Worm (Caenorhabditis elegans) whole organism, L3 larva: ENCODE results near the gene C04B4.1.

Experiments
- R02D3.7 ChIP-seq: fragments of 150-350 bp; optimal IDR thresholded peaks from 2 replicates; lab custom pipeline; 2014; ENCODE audit warnings: missing biosample characterization, missing genetic modification characterization
- ZK546.5 ChIP-seq: sonication (generic microtip); optimal IDR thresholded peaks from 2 replicates; lab custom pipeline; 2017; ENCODE audit warnings: missing biosample characterization, missing genetic modification characterization
- ama-1 ChIP-seq: fragments of 150-350 bp; optimal IDR thresholded peaks from 2 replicates; lab custom pipeline; 2018
- ceh-82 ChIP-seq: fragments of 150-350 bp; optimal IDR thresholded peaks from 2 replicates; lab custom pipeline; 2014; ENCODE audit warnings: missing biosample characterization, missing genetic modification characterization
- ceh-9 ChIP-seq: sonication (generic microtip); optimal IDR thresholded peaks from 2 replicates; lab custom pipeline; 2018; ENCODE audit warnings: missing biosample characterization, missing genetic modification characterization
- daf-12 ChIP-seq: fragments of 150-350 bp; optimal IDR thresholded peaks from 2 replicates; lab custom pipeline; 2014; ENCODE audit warnings: missing biosample characterization, missing genetic modification reagents, missing genetic modification characterization
- egl-27 ChIP-seq: sonication (generic microtip); optimal IDR thresholded peaks from 4 replicates; lab custom pipeline; 2017; ENCODE audit warnings: missing biosample characterization, missing genetic modification reagents, missing genetic modification characterization
- egl-5 ChIP-seq: fragments of 150-350 bp; optimal IDR thresholded peaks from 2 replicates; lab custom pipeline; 2017; ENCODE audit warnings: missing biosample characterization, missing genetic modification reagents, missing genetic modification characterization, inconsistent platforms
- elt-1 ChIP-seq: fragments of 150-350 bp; optimal IDR thresholded peaks from 2 replicates; lab custom pipeline; 2014; ENCODE audit warnings: missing biosample characterization, missing genetic modification characterization
- elt-2 ChIP-seq: sonication (generic microtip); optimal IDR thresholded peaks from 2 replicates; lab custom pipeline; 2016; ENCODE audit warnings: missing genetic modification reagents, mild to moderate bottlenecking, missing genetic modification characterization, missing compliant biosample characterization
- elt-3 ChIP-seq, 3 experiments: fragments of 150-350 bp in 1 of 3; sonication (generic microtip) in 2 of 3; optimal IDR thresholded peaks; 2 replicates in 2 of 3; 4 replicates in 1 of 3; lab custom pipeline; 2014 to 2017; ENCODE audit warnings: missing biosample characterization in 3 of 3, missing genetic modification characterization in 3 of 3
- fkh-10 ChIP-seq: sonication (generic microtip); optimal IDR thresholded peaks from 2 replicates; lab custom pipeline; 2017; ENCODE audit warnings: missing biosample characterization, missing genetic modification reagents, missing genetic modification characterization
- fkh-2 ChIP-seq: fragments of 150-350 bp; optimal IDR thresholded peaks from 2 replicates; lab custom pipeline; 2014; ENCODE audit warnings: missing biosample characterization, missing genetic modification reagents, missing genetic modification characterization
- fos-1 ChIP-seq: fragments of 150-350 bp; optimal IDR thresholded peaks from 2 replicates; lab custom pipeline; 2014; ENCODE audit warnings: missing biosample characterization, missing genetic modification characterization
- hmg-11 ChIP-seq: sonication (generic microtip); optimal IDR thresholded peaks from 2 replicates; lab custom pipeline; 2016; ENCODE audit warnings: missing genetic modification characterization, missing compliant biosample characterization
- jun-1 ChIP-seq: fragments of 150-350 bp; optimal IDR thresholded peaks from 2 replicates; lab custom pipeline; 2014; ENCODE audit warnings: missing biosample characterization, missing genetic modification reagents, missing genetic modification characterization
- lin-15B ChIP-seq: fragments of 150-350 bp; optimal IDR thresholded peaks from 2 replicates; lab custom pipeline; 2014; ENCODE audit warnings: missing biosample characterization, missing genetic modification characterization
- lin-39 ChIP-seq: fragments of 150-350 bp; optimal IDR thresholded peaks from 2 replicates; lab custom pipeline; 2018; ENCODE audit warnings: missing biosample characterization, missing genetic modification reagents, missing genetic modification characterization
- lsy-12 ChIP-seq: sonication (generic microtip); optimal IDR thresholded peaks from 2 replicates; lab custom pipeline; 2016; ENCODE audit warnings: mild to moderate bottlenecking, missing genetic modification characterization, missing compliant biosample characterization
- mml-1 ChIP-seq: fragments of 150-350 bp; sonication (generic microtip); optimal IDR thresholded peaks from 3 replicates; lab custom pipeline; 2014; ENCODE audit warnings: missing biosample characterization, missing genetic modification characterization
- nfya-1 ChIP-seq: sonication (generic microtip); optimal IDR thresholded peaks from 2 replicates; lab custom pipeline; 2017; ENCODE audit warnings: missing genetic modification characterization, mild to moderate bottlenecking, missing compliant biosample characterization, antibody characterized with exemption, moderate library complexity; ENCODE audit not compliant: insufficient read depth
- nhr-11 ChIP-seq: fragments of 150-350 bp; optimal IDR thresholded peaks from 2 replicates; lab custom pipeline; 2014; ENCODE audit warnings: missing biosample characterization, missing genetic modification characterization
- nhr-12 ChIP-seq: fragments of 150-350 bp; optimal IDR thresholded peaks from 2 replicates; lab custom pipeline; 2014; ENCODE audit warnings: missing biosample characterization, missing genetic modification characterization
- nhr-237 ChIP-seq: fragments of 150-350 bp; optimal IDR thresholded peaks from 2 replicates; lab custom pipeline; 2014; ENCODE audit warnings: missing biosample characterization, missing genetic modification characterization
- nhr-25 ChIP-seq: sonication (generic microtip); optimal IDR thresholded peaks from 2 replicates; lab custom pipeline; 2017; ENCODE audit warnings: missing biosample characterization, missing genetic modification characterization
- nhr-28 ChIP-seq: fragments of 150-350 bp; optimal IDR thresholded peaks from 2 replicates; lab custom pipeline; 2014; ENCODE audit warnings: missing biosample characterization, missing genetic modification characterization
- nhr-77 ChIP-seq: fragments of 150-350 bp; optimal IDR thresholded peaks from 2 replicates; lab custom pipeline; 2014; ENCODE audit warnings: missing biosample characterization, missing genetic modification characterization
- pha-4 ChIP-seq: fragments of 150-350 bp; optimal IDR thresholded peaks from 2 replicates; lab custom pipeline; 2014; ENCODE audit warnings: missing biosample characterization, missing genetic modification reagents, missing genetic modification characterization
- pqm-1 ChIP-seq: fragments of 150-350 bp; optimal IDR thresholded peaks from 2 replicates; lab custom pipeline; 2017; ENCODE audit warnings: missing biosample characterization, missing genetic modification characterization, inconsistent platforms
- sea-2 ChIP-seq: fragments of 150-350 bp; sonication (generic microtip); optimal IDR thresholded peaks from 4 replicates; lab custom pipeline; 2014; ENCODE audit warnings: missing biosample characterization, missing genetic modification reagents, missing genetic modification characterization
- tbx-2 ChIP-seq: sonication (generic microtip); optimal IDR thresholded peaks from 2 replicates; lab custom pipeline; 2016; ENCODE audit warnings: mild to moderate bottlenecking, missing genetic modification characterization, missing compliant biosample characterization
- unc-39 ChIP-seq: sonication (generic microtip); optimal IDR thresholded peaks from 4 replicates; lab custom pipeline; 2017; ENCODE audit warnings: missing biosample characterization, missing genetic modification characterization
- zag-1 ChIP-seq: fragments of 150-350 bp; optimal IDR thresholded peaks from 2 replicates; lab custom pipeline; 2014; ENCODE audit warnings: missing biosample characterization, missing genetic modification characterization
- ztf-11 ChIP-seq: fragments of 150-350 bp; optimal IDR thresholded peaks from 2 replicates; lab custom pipeline; 2014; ENCODE audit warnings: missing biosample characterization, missing genetic modification characterization

Gene C04B4.1

DNA sequence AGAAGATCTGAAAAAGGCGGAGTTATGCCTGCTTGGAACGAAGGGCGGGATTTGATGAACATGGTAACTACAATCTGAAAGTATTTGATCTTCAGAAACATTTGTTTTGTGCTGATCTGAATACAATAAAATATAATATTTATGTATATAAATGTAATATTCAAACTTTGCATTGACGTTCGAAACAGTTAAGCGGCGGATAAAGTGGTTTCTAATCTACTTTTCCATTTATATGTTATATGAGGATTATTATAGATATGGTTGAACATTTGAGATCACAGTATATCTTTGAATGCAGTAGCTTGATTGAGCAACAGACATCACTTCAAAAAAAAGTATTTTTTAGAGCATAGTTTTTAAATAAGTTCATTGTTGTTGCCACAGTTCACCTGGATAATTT is 6.7 kb upstream of the C04B4.1 start, which contains the start of gene H19J13.2:
TSS of gene H19J13.2 (minus strand) at position 101 of the 400 bp plus-strand sequence.
- TF ChIP-seq ama-1 (no peak), unc-39 (no peak), nhr-237 (no peak), fos-1 (tag; lab: Kevin White, UChicago) (no peak), lsy-12 (tag; lab: Kevin White, UChicago) (no peak)

DNA sequence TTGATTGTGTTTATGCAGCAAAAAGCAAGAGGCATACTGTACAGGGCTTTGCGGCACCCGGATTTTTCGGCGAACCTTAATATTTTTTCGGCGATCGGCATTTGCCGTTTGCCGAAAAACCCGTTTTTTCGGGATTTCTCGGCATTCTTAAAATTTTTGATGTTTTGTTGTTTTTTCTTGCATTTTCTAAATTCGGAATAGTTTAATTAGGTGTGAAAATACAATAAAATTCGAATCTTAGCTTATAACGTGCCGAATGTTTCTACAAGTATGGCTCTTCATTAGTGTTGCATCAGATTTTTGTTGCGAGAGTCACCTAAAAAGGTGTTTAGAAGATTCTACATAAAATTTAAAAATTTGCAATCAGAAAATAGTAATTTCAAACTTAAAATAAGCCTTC is 5.0 kb upstream of the C04B4.1 start, which contains the start of gene C04B4.6:
TSS of gene C04B4.6 (minus strand) at position 101 of the 400 bp plus-strand sequence.
- TF ChIP-seq R02D3.7 (tag; lab: Kevin White, UChicago) = no peak
- TF ChIP-seq fkh-10 (GFP tag; lab: Kevin White, UChicago) = no peak
- TF ChIP-seq nhr-28 = no peak
- no peak for TF ChIP-seq nhr-77 (tag; lab: Kevin White, UChicago)
- no peak for TF ChIP-seq pha-4 (tag; lab: Kevin White, UChicago)

DNA sequence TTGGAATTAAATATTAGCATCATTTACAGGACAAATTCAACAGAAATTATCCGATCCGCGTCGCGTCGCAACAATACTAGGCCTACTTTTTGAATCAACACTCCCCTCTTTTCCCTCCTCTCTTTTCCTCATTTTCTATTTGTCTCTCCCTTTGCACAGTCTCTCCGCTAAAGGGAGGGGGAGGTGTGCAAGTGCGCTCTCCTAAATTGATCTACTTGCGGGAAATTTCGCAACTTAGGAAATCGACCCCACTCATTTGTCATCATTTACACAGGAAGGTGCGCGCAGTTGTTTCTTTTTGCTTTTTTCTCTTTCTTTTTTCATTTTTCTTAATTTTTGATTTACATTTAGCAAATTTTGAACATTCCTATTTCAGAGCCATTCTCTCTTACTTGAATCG is 2.3 kb downstream of the C04B4.1 start, which contains the start of gene C04B4.2:
TSS of gene C04B4.2 (plus strand) at position 371 of the 400 bp plus-strand sequence.
- TF ChIP-seq lin-39 = no peak
- no peak for TF ChIP-seq ztf-11 (tag; lab: Kevin White, UChicago)
- TF ChIP-seq ama-1 = no peak
- no peak for TF ChIP-seq nhr-77 (tag; lab: Kevin White, UChicago)
- no peak for TF ChIP-seq egl-27 (tag; lab: Kevin White, UChicago)
- no peak for TF ChIP-seq fkh-10 (GFP tag; lab: Kevin White, UChicago)
- TF ChIP-seq, all 47 proteins: peak for 0

ce11 chrX:12284161-12284560 is 3.6 kb downstream of the C04B4.1 start:
- no peak for TF ChIP-seq nhr-11 (tag; lab: Kevin White, UChicago)
- TF ChIP-seq ceh-82 = no peak
- TF ChIP-seq pqm-1 (tag; lab: Kevin White, UChicago) = no peak
- no peak for TF ChIP-seq nfya-1
- TF ChIP-seq, all 47 proteins: peak for 0

ce11 chrX:12285496-12285895 is 4.9 kb downstream of the C04B4.1 start, which contains the start of gene lips-2:
lips-2 (plus strand) TSS chrX:12285796.
- TF ChIP-seq mml-1 (tag; lab: Kevin White, UChicago) (no peak), pha-4 (tag; lab: Kevin White, UChicago) (no peak), daf-12 (tag; lab: Kevin White, UChicago) (no peak), elt-3 (tag; optimal IDR thresholded peaks at IDR 0.05; lab: Kevin White, UChicago) (no peak), sea-2 (no peak), fos-1 (tag; lab: Kevin White, UChicago) (no peak), nhr-12 (tag; lab: Kevin White, UChicago) (no peak)

DNA sequence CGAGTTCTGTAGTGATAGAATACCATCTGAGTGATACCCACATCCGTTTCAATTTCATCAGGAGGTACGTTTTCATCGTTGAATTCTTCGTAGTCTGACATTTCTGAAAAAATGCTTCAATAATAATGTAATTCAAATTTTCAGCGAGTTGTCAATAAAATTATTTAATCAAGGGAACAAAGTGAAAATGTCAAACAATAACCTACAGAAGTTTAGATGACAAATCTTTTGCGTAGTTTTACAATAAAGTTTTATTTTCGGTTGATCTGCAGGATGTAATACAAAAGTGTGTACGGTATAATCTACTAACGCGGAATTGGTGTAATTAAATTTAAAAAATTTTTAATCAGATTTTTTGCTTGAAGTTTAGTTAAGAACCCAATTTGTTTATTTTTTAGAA is 7.7 kb downstream of the C04B4.1 start, which contains the start of gene C04B4.5:
TSS of gene C04B4.5 (minus strand) at position 101 of the 400 bp plus-strand sequence.
- no peak for TF ChIP-seq fkh-2
- no peak for TF ChIP-seq hmg-11 (tag; lab: Kevin White, UChicago)
- no peak for TF ChIP-seq ZK546.5 (tag; lab: Kevin White, UChicago)
- TF ChIP-seq ztf-11 (tag; lab: Kevin White, UChicago) = no peak
- no peak for TF ChIP-seq jun-1 (tag; lab: Kevin White, UChicago)
- no peak for TF ChIP-seq fos-1 (tag; lab: Kevin White, UChicago)
- TF ChIP-seq egl-5 (tag; lab: Kevin White, UChicago) = no peak

DNA sequence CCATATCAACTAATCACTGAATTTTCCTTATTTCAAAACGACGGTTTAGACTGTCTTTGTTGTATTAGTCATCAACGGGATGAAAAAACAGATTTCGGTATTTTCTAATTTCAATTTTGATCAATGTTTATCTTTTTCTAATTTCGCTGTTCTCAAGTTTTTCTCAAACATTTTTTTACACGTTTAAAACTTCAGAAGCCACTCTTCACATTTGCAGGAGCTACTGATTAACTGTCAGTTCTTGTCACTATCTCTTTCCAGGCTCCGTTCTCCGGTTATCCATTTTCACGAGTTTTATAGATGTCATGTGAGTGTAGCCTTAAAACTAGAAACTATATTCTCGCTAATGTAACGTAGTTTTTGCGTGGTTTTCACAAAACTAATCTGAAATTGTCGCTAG is 10.0 kb downstream of the C04B4.1 start, which contains the start of gene C04B4.4:
TSS of gene C04B4.4 (plus strand) at position 301 of the 400 bp plus-strand sequence.
- TF ChIP-seq R02D3.7 (tag; lab: Kevin White, UChicago) = no peak
- no peak for TF ChIP-seq elt-1 (tag; lab: Kevin White, UChicago)
- TF ChIP-seq egl-27 (tag; lab: Kevin White, UChicago) = no peak
- TF ChIP-seq, all 47 proteins: peak for 0

DNA sequence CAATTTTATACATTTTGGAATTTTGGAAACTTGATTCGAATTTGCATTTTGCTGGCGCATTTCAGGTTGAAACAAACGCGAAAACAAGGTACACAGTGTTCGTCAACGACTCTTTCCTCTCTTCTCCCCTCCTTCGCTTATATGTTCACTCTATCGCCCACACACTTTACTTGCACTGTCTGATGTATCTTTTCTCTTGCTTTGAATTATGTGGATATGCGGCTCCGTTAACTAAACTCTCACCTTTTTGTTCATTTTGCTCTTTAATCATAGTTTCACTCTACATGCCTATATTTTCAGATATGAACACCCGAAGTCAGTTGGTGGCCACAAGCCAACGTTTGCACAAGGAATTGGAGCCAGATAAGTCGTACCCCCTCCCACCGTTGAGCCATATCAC is 13.7 kb downstream of the C04B4.1 start, which contains the start of gene W06D11.1:
TSS of gene W06D11.1 (plus strand) at position 301 of the 400 bp plus-strand sequence.
- TF ChIP-seq elt-3 (tag; optimal IDR thresholded peaks at IDR 0.05; lab: Kevin White, UChicago) = no peak
- no peak for TF ChIP-seq daf-12 (tag; lab: Kevin White, UChicago)
- no peak for TF ChIP-seq fkh-2
- no peak for TF ChIP-seq nhr-11 (tag; lab: Kevin White, UChicago)
- TF ChIP-seq ZK546.5 (tag; lab: Kevin White, UChicago) = no peak
- TF ChIP-seq ceh-9 (tag; lab: Kevin White, UChicago) = no peak
- no peak for TF ChIP-seq tbx-2
- no peak for TF ChIP-seq elt-2 (tag; lab: Kevin White, UChicago)
- TF ChIP-seq nhr-25 (tag; lab: Kevin White, UChicago) = no peak
- no peak for TF ChIP-seq lin-39
- no peak for TF ChIP-seq lin-15B
- TF ChIP-seq egl-27 (tag; lab: Kevin White, UChicago) = no peak
- TF ChIP-seq zag-1 = no peak
